Worm (Caenorhabditis elegans) whole organism, L1 larva: ENCODE measurements around the gene ZK105.1.
"Not testable (repeated sequence)": the region's sequence is repeated elsewhere in the genome, so short reads cannot be mapped to it uniquely, and the experiment has no call there.

Experiments
- C16A3.4 ChIP-seq: fragments of 150-350 bp; optimal IDR thresholded peaks from 2 replicates; lab custom pipeline; 2014; ENCODE audit warnings: missing biosample characterization, missing genetic modification characterization
- C34B4.2 ChIP-seq: sonication (generic microtip); optimal IDR thresholded peaks from 2 replicates; lab custom pipeline; 2017; ENCODE audit warnings: mild to moderate bottlenecking, missing genetic modification characterization, missing compliant biosample characterization
- F16B12.6 ChIP-seq: fragments of 150-350 bp; optimal IDR thresholded peaks from 2 replicates; lab custom pipeline; 2014; ENCODE audit warnings: missing biosample characterization, missing genetic modification characterization
- Y116A8C.19 ChIP-seq: sonication (generic microtip); optimal IDR thresholded peaks from 2 replicates; lab custom pipeline; 2016; ENCODE audit warnings: missing compliant biosample characterization, missing genetic modification characterization, borderline replicate concordance
- aha-1 ChIP-seq: fragments of 150-350 bp; optimal IDR thresholded peaks from 2 replicates; lab custom pipeline; 2014; ENCODE audit warnings: missing biosample characterization, missing genetic modification characterization
- alr-1 ChIP-seq: fragments of 200-800 bp; sonication (Bioruptor generic); optimal IDR thresholded peaks from 2 replicates; lab custom pipeline; 2018; ENCODE audit warnings: borderline replicate concordance, mild to moderate bottlenecking, missing genetic modification characterization, missing compliant biosample characterization
- ceh-8 ChIP-seq: fragments of 200-800 bp; sonication (Bioruptor generic); optimal IDR thresholded peaks from 2 replicates; lab custom pipeline; 2018; ENCODE audit warnings: mild to moderate bottlenecking, missing genetic modification characterization, moderate library complexity, missing compliant biosample characterization
- ceh-88 ChIP-seq: fragments of 200-800 bp; sonication (Bioruptor generic); IDR thresholded peaks from 2 replicates; pipeline ENCODE4 v1.3.6; 2022; ENCODE audit warnings: missing genetic modification characterization, missing compliant biosample characterization
- ceh-90 ChIP-seq: sonication (generic microtip); optimal IDR thresholded peaks from 2 replicates; lab custom pipeline; 2016; ENCODE audit warnings: missing genetic modification characterization, missing compliant biosample characterization
- ces-1 ChIP-seq: fragments of 150-350 bp; optimal IDR thresholded peaks from 2 replicates; lab custom pipeline; 2014; ENCODE audit warnings: missing biosample characterization, missing genetic modification reagents, missing genetic modification characterization
- egl-13 ChIP-seq: sonication (generic microtip); optimal IDR thresholded peaks from 2 replicates; lab custom pipeline; 2016; ENCODE audit warnings: missing genotype, missing genetic modification reagents, missing genetic modification characterization, missing compliant biosample characterization
- fkh-4 ChIP-seq: sonication (generic microtip); optimal IDR thresholded peaks from 2 replicates; lab custom pipeline; 2016; ENCODE audit warnings: missing compliant biosample characterization, missing genetic modification characterization, borderline replicate concordance
- hlh-17 ChIP-seq: fragments of 200-800 bp; sonication (Bioruptor generic); optimal IDR thresholded peaks from 2 replicates; lab custom pipeline; 2018; ENCODE audit warnings: missing genetic modification characterization, mild to moderate bottlenecking, missing compliant biosample characterization, moderate library complexity, borderline replicate concordance
- hpl-2 ChIP-seq: fragments of 150-350 bp; optimal IDR thresholded peaks from 2 replicates; lab custom pipeline; 2014; ENCODE audit warnings: missing biosample characterization, missing genetic modification reagents, missing genetic modification characterization
- isw-1 ChIP-seq: fragments of 200-800 bp; sonication (Bioruptor generic); IDR thresholded peaks from 2 replicates; pipeline ENCODE4 v1.3.6; 2022; ENCODE audit warnings: missing genetic modification characterization, missing compliant biosample characterization
- lin-13 ChIP-seq: fragments of 150-350 bp; optimal IDR thresholded peaks from 2 replicates; lab custom pipeline; 2014; ENCODE audit warnings: missing biosample characterization, missing genetic modification reagents, missing genetic modification characterization
- lin-14 ChIP-seq: fragments of 200-800 bp; sonication (Bioruptor generic); optimal IDR thresholded peaks from 2 replicates; lab custom pipeline; 2018; ENCODE audit warnings: mild to moderate bottlenecking, missing genetic modification characterization, moderate library complexity, missing compliant biosample characterization
- lsy-2 ChIP-seq, 2 experiments: fragments of 150-350 bp; optimal IDR thresholded peaks; 2 replicates each; lab custom pipeline; 2014; ENCODE audit warnings: missing biosample characterization in 2 of 2, missing genetic modification characterization in 2 of 2
- mdl-1 ChIP-seq, 2 experiments: fragments of 150-350 bp; optimal IDR thresholded peaks; 2 replicates each; lab custom pipeline; 2014 to 2017; ENCODE audit warnings: missing biosample characterization in 2 of 2, missing genetic modification characterization in 2 of 2, inconsistent platforms in 1 of 2
- nhr-11 ChIP-seq: fragments of 150-350 bp; optimal IDR thresholded peaks from 2 replicates; lab custom pipeline; 2014; ENCODE audit warnings: missing biosample characterization, missing genetic modification characterization
- nhr-12 ChIP-seq: sonication (generic microtip); optimal IDR thresholded peaks from 2 replicates; lab custom pipeline; 2017; ENCODE audit warnings: missing biosample characterization, missing genetic modification characterization
- nhr-19 ChIP-seq: fragments of 200-800 bp; sonication (Bioruptor generic); conservative IDR thresholded peaks from 2 replicates; pipeline ENCODE4 v1.3.6; 2022; ENCODE audit warnings: missing genetic modification characterization, missing compliant biosample characterization
- nhr-28 ChIP-seq: fragments of 150-350 bp; optimal IDR thresholded peaks from 2 replicates; lab custom pipeline; 2014; ENCODE audit warnings: missing biosample characterization, missing genetic modification characterization
- nhr-47 ChIP-seq: sonication (generic microtip); optimal IDR thresholded peaks from 2 replicates; lab custom pipeline; 2016; ENCODE audit warnings: mild to moderate bottlenecking, missing genetic modification characterization, moderate library complexity, missing compliant biosample characterization
- nhr-77 ChIP-seq: fragments of 150-350 bp; optimal IDR thresholded peaks from 2 replicates; lab custom pipeline; 2014; ENCODE audit warnings: missing biosample characterization, missing genetic modification characterization
- nhr-84 ChIP-seq: sonication (generic microtip); optimal IDR thresholded peaks from 2 replicates; lab custom pipeline; 2017; ENCODE audit warnings: missing biosample characterization, missing genetic modification characterization
- nhr-85 ChIP-seq: sonication (generic microtip); peaks from one replicate; lab custom pipeline; 2016; ENCODE audit warnings: missing genetic modification characterization, inconsistent platforms, missing compliant biosample characterization
- snpc-4 ChIP-seq: fragments of 150-350 bp; optimal IDR thresholded peaks from 2 replicates; lab custom pipeline; 2014; ENCODE audit warnings: missing biosample characterization, missing genetic modification characterization
- sptf-1 ChIP-seq: fragments of 150-350 bp; optimal IDR thresholded peaks from 2 replicates; lab custom pipeline; 2014; ENCODE audit warnings: missing biosample characterization, missing genetic modification characterization
- swsn-7 ChIP-seq: sonication (generic microtip); optimal IDR thresholded peaks from 2 replicates; lab custom pipeline; 2016; ENCODE audit warnings: missing genetic modification characterization, missing compliant biosample characterization
- tbx-2 ChIP-seq: sonication (generic microtip); optimal IDR thresholded peaks from 2 replicates; lab custom pipeline; 2016; ENCODE audit warnings: missing genetic modification characterization, missing compliant biosample characterization
- unc-130 ChIP-seq: fragments of 150-350 bp; optimal IDR thresholded peaks from 2 replicates; lab custom pipeline; 2017; ENCODE audit warnings: missing biosample characterization, missing genetic modification characterization, inconsistent platforms
- unc-62 ChIP-seq: fragments of 150-350 bp; optimal IDR thresholded peaks from 2 replicates; lab custom pipeline; 2014; ENCODE audit warnings: missing biosample characterization, missing genetic modification reagents, missing genetic modification characterization
- unc-86 ChIP-seq: sonication (generic microtip); optimal IDR thresholded peaks from 2 replicates; lab custom pipeline; 2016; ENCODE audit warnings: missing genetic modification characterization, missing compliant biosample characterization
- unc-98 ChIP-seq: fragments of 200-800 bp; sonication (Bioruptor generic); IDR thresholded peaks from 2 replicates; pipeline ENCODE4 v1.3.6; 2022; ENCODE audit warnings: missing genetic modification characterization, missing compliant biosample characterization
- vab-15 ChIP-seq: sonication (generic microtip); optimal IDR thresholded peaks from 2 replicates; lab custom pipeline; 2017; ENCODE audit warnings: missing genotype, mild to moderate bottlenecking, missing genetic modification characterization, missing compliant biosample characterization
- zag-1 ChIP-seq: fragments of 150-350 bp; optimal IDR thresholded peaks from 2 replicates; lab custom pipeline; 2014; ENCODE audit warnings: missing biosample characterization, missing genetic modification characterization
- zip-4 ChIP-seq: fragments of 200-800 bp; sonication (Bioruptor generic); optimal IDR thresholded peaks from 2 replicates; lab custom pipeline; 2018; ENCODE audit warnings: mild to moderate bottlenecking, missing genetic modification characterization, moderate library complexity, missing compliant biosample characterization
- ztf-4 ChIP-seq: fragments of 150-350 bp; optimal IDR thresholded peaks from 2 replicates; lab custom pipeline; 2014; ENCODE audit warnings: missing biosample characterization, missing genetic modification characterization

The ZK105.1 gene

DNA sequence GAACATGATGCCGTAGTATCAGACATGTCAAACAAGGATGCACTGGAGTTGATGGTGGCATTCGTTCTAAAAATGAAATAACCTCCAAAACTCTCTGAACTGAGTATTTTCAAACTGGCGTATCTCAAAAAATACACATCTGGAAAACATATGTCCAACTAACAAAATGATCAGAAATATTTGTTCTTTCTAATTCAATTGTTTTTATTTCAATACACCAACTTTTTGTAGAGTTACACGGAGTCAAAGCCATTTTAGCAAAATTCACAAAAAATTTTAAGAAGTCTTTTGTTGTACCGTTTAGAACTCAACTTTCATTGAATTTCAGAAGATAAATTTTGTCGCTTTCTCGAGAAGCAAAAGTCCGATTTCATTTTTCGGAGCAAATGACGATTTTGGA is 10.3 kb upstream of the ZK105.1 start, which contains the start of gene srsx-40:
srsx-40 (minus strand) TSS at position 101 of the 400 bp plus-strand sequence.
- TF ChIP-seq Y116A8C.19, nhr-11, snpc-4 (tag; lab: Kevin White, UChicago): not testable (repeated sequence)
- TF ChIP-seq, all 84 proteins: peak for 0; not testable (repeated sequence) for 84

DNA sequence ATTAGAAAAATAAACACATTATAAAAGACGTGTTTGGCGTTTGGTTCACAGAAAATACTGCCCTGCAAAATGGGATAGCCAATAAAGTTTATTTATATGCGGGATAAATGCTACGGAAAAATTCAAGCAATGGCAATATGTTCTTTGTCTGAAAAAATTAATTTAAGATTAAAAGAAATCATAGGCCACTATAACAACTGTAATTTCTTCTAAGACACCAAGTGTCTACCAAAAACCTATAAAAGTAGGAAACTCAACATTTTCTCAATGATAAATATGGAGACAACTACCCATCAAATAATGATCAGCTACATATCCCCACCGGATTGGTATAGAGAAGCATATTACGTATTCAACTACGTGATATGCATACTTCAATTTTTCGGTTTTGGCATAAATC is 8.5 kb upstream of the ZK105.1 start, which contains the start of gene srw-3:
srw-3 (plus strand) TSS at position 301 of the 400 bp plus-strand sequence.
- TF ChIP-seq lin-13 (GFP tag; lab: Kevin White, UChicago) (no peak), ceh-88 (GFP tag; lab: Robert Waterston, UW) (no peak), unc-130 (tag; lab: Kevin White, UChicago) (no peak), isw-1 (GFP tag; lab: Robert Waterston, UW) (no peak), nhr-77 (tag; lab: Kevin White, UChicago) (no peak), vab-15 (no peak), swsn-7 (tag; lab: Kevin White, UChicago) (no peak), hlh-17 (no peak), lin-14 (GFP tag; lab: Kevin White, UChicago) (no peak), hpl-2 (GFP tag; lab: Kevin White, UChicago) (no peak), nhr-19 (GFP tag; lab: Robert Waterston, UW) (no peak), nhr-47 (tag; lab: Kevin White, UChicago) (no peak), mdl-1 (tag; optimal IDR thresholded peaks at IDR 0.05; lab: Kevin White, UChicago) (no peak), alr-1 (tag; lab: Kevin White, UChicago) (no peak), lsy-2 (tag; optimal IDR thresholded peaks at IDR 0.05; lab: Kevin White, UChicago) (no peak), egl-13 (tag; lab: Kevin White, UChicago) (no peak), nhr-84 (no peak), ces-1 (no peak)

DNA sequence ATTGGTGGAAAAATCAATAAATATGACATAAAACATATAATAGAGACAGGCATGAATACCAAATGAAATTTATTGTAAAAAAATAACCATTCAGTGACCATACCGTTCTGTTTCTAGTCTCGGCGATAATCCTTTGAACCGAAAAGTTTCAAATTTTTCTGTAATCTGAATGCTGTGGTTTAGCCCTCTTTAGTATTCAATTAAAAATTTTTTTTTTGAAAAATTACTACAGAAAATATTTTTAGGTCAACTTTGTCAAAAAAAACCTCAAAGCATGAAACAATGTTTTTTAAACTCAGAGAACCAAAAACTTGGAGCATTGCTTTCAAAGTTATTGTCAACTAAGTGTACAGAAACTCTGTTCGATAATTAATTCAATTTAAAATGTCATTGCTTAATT is 5.3 kb upstream of the ZK105.1 start, which contains the start of gene ZK105.11:
ZK105.11 (minus strand) TSS at position 101 of the 400 bp plus-strand sequence.
- no peak for TF ChIP-seq ceh-88 (GFP tag; lab: Robert Waterston, UW)
- no peak for TF ChIP-seq F16B12.6 (tag; lab: Kevin White, UChicago)
- TF ChIP-seq ceh-8 (GFP tag; lab: Kevin White, UChicago), result no peak
- TF ChIP-seq zag-1 (tag; lab: Kevin White, UChicago), result no peak
- TF ChIP-seq hpl-2 (GFP tag; lab: Kevin White, UChicago), result no peak

DNA sequence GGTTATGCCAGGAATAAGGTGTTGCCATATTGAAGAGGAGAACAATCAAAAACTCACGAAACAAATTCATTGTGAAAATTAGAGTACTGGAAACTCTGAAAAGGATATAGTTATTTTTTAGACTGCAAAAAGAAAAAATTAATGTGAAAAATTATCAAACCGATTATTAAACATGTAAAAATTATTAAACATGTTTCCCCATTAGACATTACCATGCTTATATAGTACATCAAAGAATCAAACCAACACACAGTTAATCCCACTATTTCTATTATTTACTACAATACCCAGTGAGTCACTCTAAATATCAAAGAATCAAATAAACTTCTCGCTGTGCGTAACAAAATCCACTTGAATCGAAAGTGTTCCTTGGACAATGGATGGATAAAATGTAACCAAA is 719 bp upstream of the ZK105.1 start, which contains the start of gene ZK105.13:
ZK105.13 (minus strand) TSS at position 101 of the 400 bp plus-strand sequence.
- no peak for TF ChIP-seq isw-1 (GFP tag; lab: Robert Waterston, UW)
- TF ChIP-seq nhr-11 (tag; lab: Kevin White, UChicago), result no peak
- TF ChIP-seq nhr-28 (tag; lab: Kevin White, UChicago), result no peak
- TF ChIP-seq unc-86, result no peak
- TF ChIP-seq F16B12.6 (tag; lab: Kevin White, UChicago), result no peak
- TF ChIP-seq unc-98 (GFP tag; lab: Robert Waterston, UW), result no peak
- TF ChIP-seq hlh-17, result no peak
- no peak for TF ChIP-seq zag-1 (tag; lab: Kevin White, UChicago)
- TF ChIP-seq nhr-47 (tag; lab: Kevin White, UChicago), result no peak
- TF ChIP-seq vab-15, result no peak

DNA sequence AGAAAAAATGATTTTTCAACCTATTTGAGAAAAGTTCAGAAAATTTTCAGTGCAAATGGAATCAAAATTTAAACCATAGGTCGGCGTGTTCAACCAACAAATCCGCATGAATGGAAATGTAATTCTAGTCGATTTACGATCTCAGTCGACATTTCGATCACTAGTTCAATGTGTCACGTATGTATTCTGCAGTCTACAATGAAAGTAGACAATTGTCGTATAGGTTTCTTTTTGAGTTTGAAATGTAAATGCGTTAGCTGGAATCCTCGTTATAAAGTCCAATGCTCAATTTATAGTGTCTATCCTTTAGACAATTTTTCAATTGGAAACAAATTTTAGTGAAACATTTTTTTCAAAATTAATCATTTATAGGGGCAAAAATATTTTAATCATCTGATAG is 2.2 kb downstream of the ZK105.1 start, which contains the start of gene ZK105.12:
ZK105.12 (minus strand) TSS at position 101 of the 400 bp plus-strand sequence.
- no peak for TF ChIP-seq isw-1 (GFP tag; lab: Robert Waterston, UW)
- no peak for TF ChIP-seq zag-1 (tag; lab: Kevin White, UChicago)
- no peak for TF ChIP-seq sptf-1 (tag; lab: Kevin White, UChicago)
- TF ChIP-seq fkh-4 (tag; lab: Kevin White, UChicago), result no peak
- no peak for TF ChIP-seq nhr-11 (tag; lab: Kevin White, UChicago)
- no peak for TF ChIP-seq nhr-84
- TF ChIP-seq nhr-28 (tag; lab: Kevin White, UChicago), result no peak
- TF ChIP-seq nhr-85 (tag; lab: Kevin White, UChicago), result no peak
- TF ChIP-seq unc-62, result no peak
- no peak for TF ChIP-seq C16A3.4 (tag; lab: Kevin White, UChicago)
- TF ChIP-seq unc-98 (GFP tag; lab: Robert Waterston, UW), result no peak
- TF ChIP-seq ztf-4 (tag; lab: Kevin White, UChicago), result no peak
- no peak for TF ChIP-seq zip-4 (GFP tag; lab: Kevin White, UChicago)
- no peak for TF ChIP-seq egl-13 (tag; lab: Kevin White, UChicago)
- TF ChIP-seq nhr-12 (tag; lab: Kevin White, UChicago), result no peak
- no peak for TF ChIP-seq ceh-90 (tag; lab: Kevin White, UChicago)
- no peak for TF ChIP-seq C34B4.2
- no peak for TF ChIP-seq aha-1
- no peak for TF ChIP-seq tbx-2 (tag; lab: Kevin White, UChicago)
